Fruit fly (Drosophila melanogaster) whole organism, pupa: ENCODE results near the gene CecA2.
A peak's percentile ranks its signal among the peaks of the same experiment; 100 is the strongest.

Experiments used
- CG13204 ChIP-seq: fragments of 200-800 bp; sonication (Bioruptor generic); optimal IDR thresholded peaks from 2 replicates; lab custom pipeline; 2018; ENCODE audit warnings: missing biosample characterization, mild to moderate bottlenecking, missing genetic modification characterization, moderate library complexity
- CG14655 ChIP-seq: fragments of 200-800 bp; sonication (Bioruptor generic); optimal IDR thresholded peaks from 3 replicates; lab custom pipeline; 2017; ENCODE audit warnings: mild to moderate bottlenecking, missing biosample characterization, missing genetic modification reagents, missing genetic modification characterization
- CG17806 ChIP-seq: fragments of 200-800 bp; sonication (Bioruptor generic); optimal IDR thresholded peaks from 2 replicates; lab custom pipeline; 2018; ENCODE audit warnings: missing biosample characterization, mild to moderate bottlenecking, missing genetic modification characterization, moderate library complexity
- CG32121 ChIP-seq: fragments of 200-800 bp; sonication (Bioruptor generic); IDR thresholded peaks from 2 replicates; pipeline ENCODE4 v1.3.6; 2022; ENCODE audit warnings: missing biosample characterization, missing genetic modification characterization
- CG34367 ChIP-seq: fragments of 200-800 bp; sonication (Bioruptor generic); optimal IDR thresholded peaks from 2 replicates; lab custom pipeline; 2018; ENCODE audit warnings: missing biosample characterization, mild to moderate bottlenecking, missing genetic modification characterization
- CG8159 ChIP-seq: fragments of 200-800 bp; sonication (Bioruptor generic); optimal IDR thresholded peaks from 3 replicates; lab custom pipeline; 2018; ENCODE audit warnings: missing biosample characterization, mild to moderate bottlenecking, missing genetic modification characterization, moderate library complexity
- CG8301 ChIP-seq: fragments of 200-800 bp; sonication (Bioruptor generic); optimal IDR thresholded peaks from 2 replicates; lab custom pipeline; 2018; ENCODE audit warnings: missing biosample characterization, mild to moderate bottlenecking, missing genetic modification characterization
- CG9948 ChIP-seq: fragments of 200-800 bp; sonication (Bioruptor generic); optimal IDR thresholded peaks from 2 replicates; lab custom pipeline; 2018; ENCODE audit warnings: missing biosample characterization, mild to moderate bottlenecking, missing genetic modification characterization, moderate library complexity
- D1 ChIP-seq: fragments of 200-800 bp; sonication (Bioruptor generic); optimal IDR thresholded peaks from 2 replicates; lab custom pipeline; 2018; ENCODE audit warnings: missing biosample characterization, mild to moderate bottlenecking, missing genetic modification characterization, moderate library complexity
- Pif1A ChIP-seq: fragments of 200-800 bp; sonication (Bioruptor generic); optimal IDR thresholded peaks from 3 replicates; lab custom pipeline; 2016; ENCODE audit warnings: missing biosample characterization, missing genetic modification characterization
- Pif1B ChIP-seq: fragments of 200-800 bp; sonication (Bioruptor generic); optimal IDR thresholded peaks from 3 replicates; lab custom pipeline; 2016; ENCODE audit warnings: missing biosample characterization, missing genetic modification characterization
- Snoo ChIP-seq: fragments of 200-800 bp; sonication (Bioruptor generic); optimal IDR thresholded peaks from 3 replicates; lab custom pipeline; 2017; ENCODE audit warnings: missing biosample characterization, mild to moderate bottlenecking, missing genetic modification characterization, inconsistent platforms

dm6 chr3R:30208766-30209484 lies 3.0 kb upstream of the CecA2 start, which contains the start of gene RpS7:
- TF ChIP-seq Snoo (tag; lab: Kevin White, UChicago): peak; percentile 80
- TF ChIP-seq CG34367 (tag; lab: Kevin White, UChicago): peak; percentile 65
- TF ChIP-seq CG14655 (GFP tag; lab: Kevin White, UChicago): peak; percentile 25
- TF ChIP-seq D1 (tag; lab: Kevin White, UChicago): no peak
- peak; percentile 58 for TF ChIP-seq Pif1A
- peak; percentile 44 for TF ChIP-seq CG8159 (tag; lab: Kevin White, UChicago)
- peak; percentile 18 for TF ChIP-seq CG9948 (tag; lab: Kevin White, UChicago)
- no peak for TF ChIP-seq CG17806 (tag; lab: Kevin White, UChicago)
- peak; percentile 62 for TF ChIP-seq CG32121 (GFP tag; lab: Robert Waterston, UW)
- TF ChIP-seq Pif1B: peak; percentile 62
- TF ChIP-seq CG13204 (GFP tag; lab: Kevin White, UChicago): peak; percentile 55
- TF ChIP-seq CG8301 (tag; lab: Kevin White, UChicago): peak; percentile 32
